Fruit fly (Drosophila melanogaster) whole organism, embryonic: Measurements from ENCODE around the gene CG16984.

ENCODE experiments used
- ATbp ChIP-seq: fragments of 200-800 bp; sonication (Bioruptor generic); optimal IDR thresholded peaks from 2 replicates; lab custom pipeline; 2017; ENCODE audit warnings: missing biosample characterization, mild to moderate bottlenecking, missing genetic modification characterization, missing genetic modification reagents
- B-H2 ChIP-seq: fragments of 200-800 bp; sonication (Bioruptor generic); optimal IDR thresholded peaks from 2 replicates; lab custom pipeline; 2018; ENCODE audit warnings: missing biosample characterization, mild to moderate bottlenecking, missing genetic modification characterization
- BEAF-32 ChIP-seq: fragments of 200-800 bp; sonication (Bioruptor generic); optimal IDR thresholded peaks from 3 replicates; lab custom pipeline; 2017; ENCODE audit warnings: missing biosample characterization, missing genetic modification characterization, mild to moderate bottlenecking, moderate library complexity, missing genetic modification reagents
- CG1024 ChIP-seq: fragments of 200-800 bp; sonication (Bioruptor generic); IDR thresholded peaks from 2 replicates; pipeline ENCODE4 v1.3.6; 2022; ENCODE audit warnings: missing biosample characterization, missing genetic modification characterization
- CG11093 ChIP-seq: fragments of 200-800 bp; sonication (Bioruptor generic); IDR thresholded peaks from 3 replicates; pipeline ENCODE4 v1.3.6; 2022; ENCODE audit warnings: missing biosample characterization, missing genetic modification characterization
- CG12299 ChIP-seq: fragments of 200-800 bp; sonication (Bioruptor generic); optimal IDR thresholded peaks from 2 replicates; lab custom pipeline; 2018; ENCODE audit warnings: missing biosample characterization, mild to moderate bottlenecking, missing genetic modification characterization
- CG12391 ChIP-seq: fragments of 200-800 bp; sonication (Bioruptor generic); optimal IDR thresholded peaks from 3 replicates; lab custom pipeline; 2018; ENCODE audit warnings: missing biosample characterization, mild to moderate bottlenecking, missing genetic modification characterization, moderate library complexity
- CG13123 ChIP-seq: fragments of 200-800 bp; sonication (Bioruptor generic); optimal IDR thresholded peaks from 2 replicates; lab custom pipeline; 2016; ENCODE audit warnings: missing biosample characterization, missing genetic modification characterization
- CG15514 ChIP-seq: fragments of 200-800 bp; sonication (Bioruptor generic); optimal IDR thresholded peaks from 3 replicates; lab custom pipeline; 2017; ENCODE audit warnings: missing biosample characterization, missing genetic modification characterization, mild to moderate bottlenecking, moderate library complexity, missing genetic modification reagents
- CG1603 ChIP-seq: fragments of 200-800 bp; sonication (Bioruptor generic); optimal IDR thresholded peaks from 2 replicates; lab custom pipeline; 2019; ENCODE audit warnings: missing biosample characterization, mild to moderate bottlenecking, missing genetic modification characterization, moderate library complexity
- CG18476 ChIP-seq: fragments of 200-800 bp; sonication (Bioruptor generic); optimal IDR thresholded peaks from 2 replicates; lab custom pipeline; 2016; ENCODE audit warnings: missing biosample characterization, mild to moderate bottlenecking, missing genetic modification characterization
- CG18764 ChIP-seq: fragments of 200-800 bp; sonication (Bioruptor generic); optimal IDR thresholded peaks from 3 replicates; lab custom pipeline; 2016; ENCODE audit warnings: missing biosample characterization, missing genetic modification characterization
- CG30403 ChIP-seq: fragments of 200-800 bp; sonication (Bioruptor generic); optimal IDR thresholded peaks from 3 replicates; lab custom pipeline; 2016; ENCODE audit warnings: missing biosample characterization, missing genetic modification characterization
- CG30431 ChIP-seq: fragments of 200-800 bp; sonication (Bioruptor generic); optimal IDR thresholded peaks from 2 replicates; lab custom pipeline; 2017; ENCODE audit warnings: missing biosample characterization, missing genetic modification characterization
- CG31441 ChIP-seq: fragments of 200-800 bp; sonication (Bioruptor generic); IDR thresholded peaks from 2 replicates; pipeline ENCODE4 v1.3.6; 2022; ENCODE audit warnings: missing biosample characterization, missing genetic modification characterization
- CG3995 ChIP-seq: fragments of 200-800 bp; sonication (Bioruptor generic); optimal IDR thresholded peaks from 3 replicates; lab custom pipeline; 2016; ENCODE audit warnings: missing biosample characterization, missing genetic modification characterization
- CG4328 ChIP-seq: fragments of 200-800 bp; sonication (Bioruptor generic); optimal IDR thresholded peaks from 3 replicates; lab custom pipeline; 2017; ENCODE audit warnings: missing biosample characterization, missing genetic modification reagents, missing genetic modification characterization
- CG43689 ChIP-seq: fragments of 200-800 bp; sonication (Bioruptor generic); IDR thresholded peaks from 2 replicates; pipeline ENCODE4 v1.3.6; 2022; ENCODE audit warnings: missing biosample characterization, missing genetic modification characterization
- CG4404 ChIP-seq: fragments of 200-800 bp; sonication (Bioruptor generic); IDR thresholded peaks from 2 replicates; pipeline ENCODE4 v1.3.6; 2022; ENCODE audit warnings: missing biosample characterization, missing genetic modification characterization
- CG4617 ChIP-seq: fragments of 200-800 bp; sonication (Bioruptor generic); optimal IDR thresholded peaks from 3 replicates; lab custom pipeline; 2016; ENCODE audit warnings: missing biosample characterization, missing genetic modification characterization, borderline replicate concordance
- CG4854 ChIP-seq: fragments of 200-800 bp; sonication (Bioruptor generic); optimal IDR thresholded peaks from 2 replicates; lab custom pipeline; 2016; ENCODE audit warnings: missing biosample characterization, missing genetic modification characterization, inconsistent platforms
- CG5245 ChIP-seq: fragments of 200-800 bp; sonication (Bioruptor generic); optimal IDR thresholded peaks from 3 replicates; lab custom pipeline; 2016; ENCODE audit warnings: missing biosample characterization, missing genetic modification characterization
- CG6654 ChIP-seq: fragments of 200-800 bp; sonication (Bioruptor generic); optimal IDR thresholded peaks from 2 replicates; lab custom pipeline; 2017; ENCODE audit warnings: missing biosample characterization, mild to moderate bottlenecking, missing genetic modification characterization
- CG7271 ChIP-seq: fragments of 200-800 bp; sonication (Bioruptor generic); optimal IDR thresholded peaks from 2 replicates; lab custom pipeline; 2018; ENCODE audit warnings: missing biosample characterization, mild to moderate bottlenecking, missing genetic modification characterization, moderate library complexity
- CG7963 ChIP-seq: fragments of 200-800 bp; sonication (Bioruptor generic); IDR thresholded peaks from 3 replicates; pipeline ENCODE4 v1.3.6; 2022; ENCODE audit warnings: missing biosample characterization, missing genetic modification characterization; ENCODE audit not compliant: partially characterized antibody
- CG8290 ChIP-seq, 3 experiments: fragments of 200-800 bp; sonication (Bioruptor generic); optimal IDR thresholded peaks; 2 replicates each; lab custom pipeline; 2016 to 2019; ENCODE audit warnings: missing biosample characterization in 3 of 3, missing genetic modification characterization in 3 of 3, mild to moderate bottlenecking in 2 of 3, moderate library complexity in 1 of 3
- CG8944 ChIP-seq: fragments of 200-800 bp; sonication (Bioruptor generic); optimal IDR thresholded peaks from 3 replicates; lab custom pipeline; 2016; ENCODE audit warnings: missing biosample characterization, missing genetic modification characterization
- CG9817 ChIP-seq: fragments of 200-800 bp; sonication (Bioruptor generic); optimal IDR thresholded peaks from 2 replicates; lab custom pipeline; 2018; ENCODE audit warnings: missing biosample characterization, mild to moderate bottlenecking, missing genetic modification characterization, moderate library complexity
- Camta ChIP-seq: fragments of 200-800 bp; sonication (Bioruptor generic); optimal IDR thresholded peaks from 2 replicates; lab custom pipeline; 2016; ENCODE audit warnings: missing biosample characterization, missing genetic modification characterization
- Gsc ChIP-seq: fragments of 200-800 bp; sonication (Bioruptor generic); IDR thresholded peaks from 2 replicates; pipeline ENCODE4 v1.3.6; 2022; ENCODE audit warnings: missing biosample characterization, missing genetic modification characterization
- H15 ChIP-seq: fragments of 200-800 bp; sonication (Bioruptor generic); IDR thresholded peaks from 3 replicates; pipeline ENCODE4 v1.3.6; 2022; ENCODE audit warnings: missing biosample characterization, missing genetic modification characterization
- Hand ChIP-seq: fragments of 200-800 bp; sonication (Bioruptor generic); optimal IDR thresholded peaks from 2 replicates; lab custom pipeline; 2017; ENCODE audit warnings: mild to moderate bottlenecking, missing biosample characterization, missing genetic modification reagents, missing genetic modification characterization
- NC2β ChIP-seq: fragments of 200-800 bp; sonication (Bioruptor generic); optimal IDR thresholded peaks from 2 replicates; lab custom pipeline; 2016; ENCODE audit warnings: missing biosample characterization, missing genetic modification characterization
- NFAT ChIP-seq: fragments of 200-800 bp; sonication (Bioruptor generic); IDR thresholded peaks from 2 replicates; pipeline ENCODE4 v1.3.6; 2022; ENCODE audit warnings: missing biosample characterization, missing genetic modification characterization
- PHDP ChIP-seq: fragments of 200-800 bp; sonication (Bioruptor generic); optimal IDR thresholded peaks from 3 replicates; lab custom pipeline; 2018; ENCODE audit warnings: missing biosample characterization, mild to moderate bottlenecking, missing genetic modification characterization, moderate library complexity
- Poxn ChIP-seq: fragments of 200-800 bp; sonication (Bioruptor generic); IDR thresholded peaks from 2 replicates; pipeline ENCODE4 v1.3.6; 2022; ENCODE audit warnings: missing biosample characterization, missing genetic modification characterization
- Vsx1 ChIP-seq: fragments of 200-800 bp; sonication (Bioruptor generic); optimal IDR thresholded peaks from 2 replicates; lab custom pipeline; 2017; ENCODE audit warnings: missing biosample characterization, mild to moderate bottlenecking, missing genetic modification characterization, missing genetic modification reagents
- bab2 ChIP-seq: fragments of 200-800 bp; sonication (Bioruptor generic); optimal IDR thresholded peaks from 2 replicates; lab custom pipeline; 2016; ENCODE audit warnings: missing biosample characterization, missing genetic modification characterization
- chif ChIP-seq, 2 experiments: fragments of 200-800 bp; sonication (Bioruptor generic); optimal IDR thresholded peaks; 3 replicates each; lab custom pipeline; 2016; ENCODE audit warnings: missing biosample characterization in 2 of 2, missing genetic modification characterization in 2 of 2
- cwo ChIP-seq: fragments of 200-800 bp; sonication (Bioruptor generic); optimal IDR thresholded peaks from 3 replicates; lab custom pipeline; 2017; ENCODE audit warnings: missing biosample characterization, missing genetic modification characterization, mild to moderate bottlenecking, moderate library complexity, missing genetic modification reagents
- dan ChIP-seq: fragments of 200-800 bp; sonication (Bioruptor generic); IDR thresholded peaks from 2 replicates; pipeline ENCODE4 v1.3.6; 2022; ENCODE audit warnings: missing biosample characterization, missing genetic modification characterization
- dimm ChIP-seq: fragments of 200-800 bp; sonication (Bioruptor generic); IDR thresholded peaks from 2 replicates; pipeline ENCODE4 v1.3.6; 2022; ENCODE audit warnings: missing biosample characterization, missing genetic modification characterization
- jumu ChIP-seq: fragments of 200-800 bp; sonication (Bioruptor generic); optimal IDR thresholded peaks from 3 replicates; lab custom pipeline; 2016; ENCODE audit warnings: missing biosample characterization, missing genetic modification characterization
- otp ChIP-seq: fragments of 200-800 bp; sonication (Bioruptor generic); IDR thresholded peaks from 3 replicates; pipeline ENCODE4, ENCODE4 v1.3.6; 2022; ENCODE audit warnings: missing biosample characterization, missing genetic modification characterization
- sc ChIP-seq, 3 experiments: fragments of >200 bp in 2 of 3; fragments of 200-800 bp in 1 of 3; sonication (Bioruptor generic) in 1 of 3; optimal IDR thresholded peaks; 2 replicates in 2 of 3; 3 replicates in 1 of 3; lab custom pipeline; 2017; ENCODE audit warnings: mild to moderate bottlenecking in 1 of 3, missing biosample characterization in 1 of 3, missing genetic modification characterization in 1 of 3, missing genetic modification reagents in 1 of 3
- shn ChIP-seq: fragments of 200-800 bp; sonication (Bioruptor generic); optimal IDR thresholded peaks from 3 replicates; lab custom pipeline; 2016; ENCODE audit warnings: missing biosample characterization, missing genetic modification characterization
- z ChIP-seq: fragments of 200-800 bp; sonication (Bioruptor generic); IDR thresholded peaks from 3 replicates; pipeline ENCODE4 v1.3.6; 2022; ENCODE audit warnings: missing biosample characterization, missing genetic modification characterization

Gene CG16984

DNA sequence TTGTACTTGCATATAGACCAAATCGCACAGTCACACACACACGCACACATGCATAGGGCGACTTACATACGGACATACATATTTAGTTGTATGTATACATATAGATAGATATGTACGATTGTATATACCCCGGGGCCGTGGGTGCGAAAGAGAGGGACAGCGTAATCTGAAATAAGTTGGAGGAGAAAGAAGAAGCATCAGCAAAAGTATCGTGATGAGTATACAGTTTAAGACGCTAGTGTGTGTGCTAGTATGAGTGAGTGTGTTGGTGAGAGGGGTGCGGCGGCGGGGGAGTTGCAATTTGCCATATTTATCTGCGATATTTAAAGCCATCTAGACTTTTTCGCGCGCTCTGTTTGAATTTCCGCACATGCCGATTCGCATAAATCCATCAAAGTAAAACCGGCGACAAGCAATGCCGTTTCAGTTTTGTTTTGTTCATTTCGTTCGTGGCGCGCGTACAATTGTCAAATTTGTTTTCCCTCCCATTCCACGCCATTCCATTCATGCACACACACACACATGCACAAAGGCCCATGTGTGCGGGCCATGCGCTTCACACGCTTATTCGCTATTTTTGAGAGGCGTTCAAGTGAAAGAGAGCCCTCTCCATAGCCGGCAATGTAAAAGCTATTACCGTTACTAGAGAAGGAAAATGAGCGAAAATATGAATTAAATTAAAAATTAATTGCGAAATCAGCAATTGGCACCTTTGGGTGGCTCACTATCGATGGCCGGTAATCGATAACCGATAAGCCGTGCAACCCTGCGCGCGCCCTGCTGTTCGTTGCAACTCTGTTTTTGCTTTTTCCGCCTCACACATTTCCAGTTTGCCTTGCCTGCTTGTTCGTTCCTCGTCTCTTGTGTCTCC lies 39.6 kb downstream of the CG16984 start (continued):
- TF ChIP-seq bab2 (GFP tag; lab: Kevin White, UChicago) (peak; percentile 24), CG1603 (peak; percentile 88), CG30431 (GFP tag; lab: Kevin White, UChicago) (peak; percentile 45), CG7271 (peak; percentile 87), Camta (GFP tag; lab: Kevin White, UChicago) (peak; percentile 78), BEAF-32 (GFP tag; lab: Kevin White, UChicago) (peak; percentile 78), otp (GFP tag; lab: Robert Waterston, UW) (peak; percentile 91), NC2β (GFP tag; lab: Kevin White, UChicago) (peak; percentile 88), Poxn (GFP tag; lab: Robert Waterston, UW) (0 out of 2 replicates have a peak, but pooled peaks have one; percentile 31), dan (no peak), CG4328 (GFP tag; lab: Kevin White, UChicago) (peak; percentile 94), CG8944 (GFP tag; lab: Kevin White, UChicago) (peak; percentile 10), CG4854 (GFP tag; lab: Kevin White, UChicago) (peak; percentile 71), CG18764 (peak; percentile 61), CG3995 (GFP tag; lab: Kevin White, UChicago) (peak; percentile 67), Vsx1 (GFP tag; lab: Kevin White, UChicago) (peak; percentile 86), CG12299 (tag; lab: Kevin White, UChicago) (peak; percentile 67), chif (GFP tag; optimal IDR thresholded peaks at IDR 0.05; lab: Kevin White, UChicago) (peak; percentile 66 to 68), ATbp (peak; percentile 76), CG7963 (GFP tag; lab: Robert Waterston, UW) (peak; percentile 84), CG31441 (GFP tag; lab: Robert Waterston, UW) (peak; percentile 72), cwo (GFP tag; lab: Kevin White, UChicago) (peak; percentile 48), CG4617 (peak; percentile 52), z (GFP tag; lab: Robert Waterston, UW) (no peak), B-H2 (GFP tag; lab: Kevin White, UChicago) (peak; percentile 91), CG13123 (GFP tag; lab: Kevin White, UChicago) (peak; percentile 26), CG11093 (GFP tag; lab: Robert Waterston, UW) (peak; percentile 34; the same call in 1 of the 3 replicates), shn (peak; percentile 68), CG15514 (peak; percentile 90), CG6654 (peak; percentile 44), sc (optimal IDR thresholded peaks at IDR 0.05; lab: Kevin White, UChicago) (no peak), sc (GFP tag; optimal IDR thresholded peaks at IDR 0.05; lab: Kevin White, UChicago) (peak; percentile 76), CG8290 (GFP tag; optimal IDR thresholded peaks at IDR 0.05; lab: Kevin White, UChicago) (peak; percentile 65), CG8290 (tag; optimal IDR thresholded peaks at IDR 0.05; lab: Kevin White, UChicago) (peak; percentile 89 to 92), CG4404 (GFP tag; lab: Robert Waterston, UW) (no peak), H15 (GFP tag; lab: Robert Waterston, UW) (peak; percentile 66; the same call in 2 of the 3 replicates), Gsc (no peak), CG12391 (tag; lab: Kevin White, UChicago) (peak; percentile 77), CG9817 (peak; percentile 74), PHDP (tag; lab: Kevin White, UChicago) (peak; percentile 83), dimm (no peak), CG1024 (GFP tag; lab: Robert Waterston, UW) (peak; percentile 62), Hand (GFP tag; lab: Kevin White, UChicago) (peak; percentile 87), jumu (GFP tag; lab: Kevin White, UChicago) (peak; percentile 78), CG30403 (peak; percentile 73), CG5245 (GFP tag; lab: Kevin White, UChicago) (peak; percentile 41), CG18476 (GFP tag; lab: Kevin White, UChicago) (peak; percentile 61), NFAT (peak; percentile 85), CG43689 (GFP tag; lab: Robert Waterston, UW) (0 out of 2 replicates have a peak, but pooled peaks have one; percentile 45)
